Fruit fly (Drosophila melanogaster): ENCODE measurements around the gene kto.

DNA sequence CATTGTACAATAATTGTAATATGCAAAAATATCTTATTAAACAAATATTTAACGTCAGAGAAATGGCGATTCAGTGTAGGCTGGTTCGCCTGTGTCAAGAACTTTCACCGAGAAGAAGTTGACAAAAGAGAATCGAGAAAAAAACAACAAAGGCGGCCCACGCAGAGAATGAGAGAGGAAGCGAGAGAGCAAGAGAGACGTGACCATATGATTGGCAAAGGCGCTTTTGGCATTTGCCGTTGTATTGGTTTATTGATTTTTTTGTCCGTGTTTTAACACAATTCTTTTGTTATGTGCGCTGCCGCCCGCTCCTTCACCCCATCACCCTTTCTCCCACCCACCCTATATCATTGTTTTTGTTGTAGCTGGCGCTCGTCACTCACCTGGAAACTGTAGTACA is 3.2 kb upstream of the kto start:
- TF ChIP-seq CG14711 (tag; optimal IDR thresholded peaks at IDR 0.05) (no peak), Mnt (GFP tag; optimal IDR thresholded peaks at IDR 0.05) (no peak), kay (GFP tag; ENCODE audit: borderline replicate concordance) (no peak), Crg-1 (GFP tag; optimal IDR thresholded peaks at IDR 0.05) (no peak), Clk (GFP tag; optimal IDR thresholded peaks at IDR 0.05) (no peak), CG7101 (tag; optimal IDR thresholded peaks at IDR 0.05) (no peak), CG1620 (GFP tag; optimal IDR thresholded peaks at IDR 0.05) (no peak), CG11617 (GFP tag; optimal IDR thresholded peaks at IDR 0.05) (no peak), tj (GFP tag; optimal IDR thresholded peaks at IDR 0.05) (no peak), CG7045 (GFP tag; optimal IDR thresholded peaks at IDR 0.05) (no peak), pad (GFP tag; optimal IDR thresholded peaks at IDR 0.05) (no peak)
